Fruit fly (Drosophila melanogaster) whole organism, adult: ENCODE results near the gene SPoCk.

Experiments used
- CG14711 ChIP-seq: fragments of 200-800 bp; sonication (Bioruptor generic); optimal IDR thresholded peaks from 2 replicates; lab custom pipeline; 2018; ENCODE audit warnings: missing biosample characterization, mild to moderate bottlenecking, missing genetic modification characterization, moderate library complexity
- CG1620 ChIP-seq: fragments of 200-800 bp; sonication (Bioruptor generic); optimal IDR thresholded peaks from 2 replicates; lab custom pipeline; 2016; ENCODE audit warnings: missing biosample characterization, missing genetic modification characterization
- bab1 ChIP-seq: fragments of 200-800 bp; sonication (Bioruptor generic); optimal IDR thresholded peaks from 3 replicates; lab custom pipeline; 2019; ENCODE audit warnings: missing biosample characterization, mild to moderate bottlenecking, missing genetic modification characterization, moderate library complexity

dm6 chr3L:22737732-22738611 lies 11.3 kb upstream of the SPoCk start, which contains the start of gene CG11241:
- TF ChIP-seq bab1 (GFP tag; lab: Kevin White, UChicago), result no peak
- TF ChIP-seq CG14711, result no peak
- no peak for TF ChIP-seq CG1620
